Fruit fly (Drosophila melanogaster): ENCODE data around the gene eIF3g1.
A peak's percentile ranks its signal among the peaks of the same experiment; 100 is the strongest.

The eIF3g1 gene

DNA sequence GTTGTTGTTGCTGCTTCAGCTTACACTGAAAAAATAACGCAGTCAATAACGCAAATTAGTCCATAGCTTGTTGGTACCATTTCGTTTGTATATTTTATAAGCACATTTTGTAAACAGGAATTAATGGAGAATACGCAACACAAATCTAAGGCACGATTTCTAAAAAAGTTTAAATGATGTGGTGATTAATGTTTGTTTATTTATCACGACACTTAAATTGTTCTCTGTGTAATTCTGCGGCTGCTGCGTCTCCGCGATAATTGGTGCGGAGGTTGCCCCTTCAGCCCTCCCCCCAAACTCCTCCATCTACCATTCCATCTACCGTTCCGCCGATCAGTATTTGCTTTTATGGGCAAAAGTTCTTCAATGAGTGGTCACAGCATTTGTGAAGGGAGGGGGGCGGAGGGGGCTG is 37.3 kb upstream of the eIF3g1 start (continued):
- TF ChIP-seq ewg (GFP tag; optimal IDR thresholded peaks at IDR 0.05) (peak; percentile 26), CG2120 (GFP tag; optimal IDR thresholded peaks at IDR 0.05) (peak; percentile 71), Aef1 (GFP tag; IDR thresholded peaks at IDR 0.05) (peak; percentile 54; the same call in 2 of the 3 replicates), HLHmδ (GFP tag; optimal IDR thresholded peaks at IDR 0.05) (no peak), CG7372 (GFP tag; IDR thresholded peaks at IDR 0.05) (0 out of 2 replicates have a peak, but pooled peaks have one; percentile 33), CG8478 (optimal IDR thresholded peaks at IDR 0.05) (no peak), tin (GFP tag; optimal IDR thresholded peaks at IDR 0.05) (peak; percentile 41), Xrp1 (GFP tag; IDR thresholded peaks at IDR 0.05) (peak; percentile 64), CG5953 (GFP tag; IDR thresholded peaks at IDR 0.05) (no peak), tio (GFP tag; optimal IDR thresholded peaks at IDR 0.05) (peak; percentile 46), H2.0 (GFP tag; IDR thresholded peaks at IDR 0.05) (0 out of 2 replicates have a peak, but pooled peaks have one; percentile 22), CG3726 (GFP tag; IDR thresholded peaks at IDR 0.05) (no peak), Rx (GFP tag; IDR thresholded peaks at IDR 0.05) (0 out of 2 replicates have a peak, but pooled peaks have one; percentile 40), vfl (GFP tag; optimal IDR thresholded peaks at IDR 0.05) (peak; percentile 33), Tbp (GFP tag; optimal IDR thresholded peaks at IDR 0.05) (no peak), Kr (GFP tag; optimal IDR thresholded peaks at IDR 0.05) (no peak), ems (GFP tag; optimal IDR thresholded peaks at IDR 0.05) (peak; percentile 54), da (GFP tag; optimal IDR thresholded peaks at IDR 0.05) (no peak), Med (GFP tag) (peak; percentile 96), CG18476 (GFP tag; optimal IDR thresholded peaks at IDR 0.05) (peak; percentile 28), unpg (GFP tag; optimal IDR thresholded peaks at IDR 0.05) (peak; percentile 81), vnd (GFP tag; IDR thresholded peaks at IDR 0.05; ENCODE audit: partially characterized antibody) (no peak), CG9876 (GFP tag; optimal IDR thresholded peaks at IDR 0.05) (peak; percentile 39), Meics (GFP tag; optimal IDR thresholded peaks at IDR 0.05) (peak; percentile 56), tap (tag; optimal IDR thresholded peaks at IDR 0.05) (peak; percentile 40), CG31224 (GFP tag; IDR thresholded peaks at IDR 0.05) (0 out of 2 replicates have a peak, but pooled peaks have one; percentile 10), gsb-n (tag; optimal IDR thresholded peaks at IDR 0.05) (peak; percentile 38), Doc2 (GFP tag; IDR thresholded peaks at IDR 0.05) (no peak), CG14050 (GFP tag; IDR thresholded peaks at IDR 0.05) (peak; percentile 21; the same call in 1 of the 3 replicates), chif (GFP tag; optimal IDR thresholded peaks at IDR 0.05) (peak; percentile 51 to 59), CoRest (tag; optimal IDR thresholded peaks at IDR 0.05) (peak; percentile 68), CG16815 (GFP tag; optimal IDR thresholded peaks at IDR 0.05) (peak; percentile 24), GATAe (GFP tag; conservative IDR thresholded peaks at IDR 0.05) (no peak), trh (GFP tag; optimal IDR thresholded peaks at IDR 0.05) (peak; percentile 11), CG9817 (tag; optimal IDR thresholded peaks at IDR 0.05) (peak; percentile 68), Nf-YC (tag; optimal IDR thresholded peaks at IDR 0.05) (peak; percentile 57), CG10267 (tag; optimal IDR thresholded peaks at IDR 0.05) (peak; percentile 50), az2 (GFP tag; optimal IDR thresholded peaks at IDR 0.05) (peak; percentile 38), Spps (tag; optimal IDR thresholded peaks at IDR 0.05) (no peak), CG10654 (GFP tag; optimal IDR thresholded peaks at IDR 0.05) (peak; percentile 58), wdn (GFP tag; IDR thresholded peaks at IDR 0.05) (no peak), CG1647 (GFP tag; optimal IDR thresholded peaks at IDR 0.05) (peak; percentile 45), HHEX (GFP tag; optimal IDR thresholded peaks at IDR 0.05) (peak; percentile 68), fd96Cb (tag; optimal IDR thresholded peaks at IDR 0.05) (peak; percentile 62), danr (GFP tag; IDR thresholded peaks at IDR 0.05) (peak; percentile 22; the same call in 1 of the 2 replicates), Hr51 (GFP tag; optimal IDR thresholded peaks at IDR 0.05) (peak in 1 of 2 experiments; percentile 76), ken (GFP tag; IDR thresholded peaks at IDR 0.05) (peak; percentile 45; the same call in 1 of the 3 replicates), sens-2 (GFP tag; IDR thresholded peaks at IDR 0.05) (0 out of 2 replicates have a peak, but pooled peaks have one; percentile 21), Hmr (GFP tag; optimal IDR thresholded peaks at IDR 0.05) (peak; percentile 22), CG43689 (GFP tag; IDR thresholded peaks at IDR 0.05) (no peak), CG3847 (GFP tag; IDR thresholded peaks at IDR 0.05) (no peak; the same call in 1 of the 2 replicates)
